Fruit fly (Drosophila melanogaster): ENCODE data around the gene CG10681.
A peak's percentile ranks its signal among the peaks of the same experiment; 100 is the strongest.

The CG10681 gene

dm6 chr3L:12482917-12483316 lies 18.4 kb upstream of the CG10681 start (continued):
- TF ChIP-seq Fer3 (tag; optimal IDR thresholded peaks at IDR 0.05) (peak; percentile 64), Dad (GFP tag; optimal IDR thresholded peaks at IDR 0.05) (peak; percentile 50), CG14667 (GFP tag; IDR thresholded peaks at IDR 0.05) (peak; percentile 56; the same call in 1 of the 2 replicates), Eip74EF (GFP tag; optimal IDR thresholded peaks at IDR 0.05) (peak in 1 of 2 experiments; percentile 63), amos (GFP tag; IDR thresholded peaks at IDR 0.05; ENCODE audit: partially characterized antibody) (no peak), nom (GFP tag; optimal IDR thresholded peaks at IDR 0.05) (no peak), CG16813 (GFP tag; IDR thresholded peaks at IDR 0.05; ENCODE audit: partially characterized antibody) (no peak), CG17612 (GFP tag; IDR thresholded peaks at IDR 0.05) (no peak; the same call in 1 of the 2 replicates), tll (GFP tag; optimal IDR thresholded peaks at IDR 0.05) (no peak), E2f1 (GFP tag; IDR thresholded peaks at IDR 0.05) (peak; percentile 67), jigr1 (GFP tag; IDR thresholded peaks at IDR 0.05) (0 out of 3 replicates have a peak, but pooled peaks have one; percentile 15), ERR (GFP tag; optimal IDR thresholded peaks at IDR 0.05) (no peak), pnt (GFP tag; optimal IDR thresholded peaks at IDR 0.05) (peak; percentile 32), ara (GFP tag; IDR thresholded peaks at IDR 0.05) (peak; percentile 41; the same call in 1 of the 2 replicates), Hey (tag; optimal IDR thresholded peaks at IDR 0.05) (no peak), z (GFP tag; IDR thresholded peaks at IDR 0.05) (no peak), sd (tag; optimal IDR thresholded peaks at IDR 0.05) (no peak), emc (GFP tag; optimal IDR thresholded peaks at IDR 0.05) (no peak), CG9817 (tag; optimal IDR thresholded peaks at IDR 0.05) (peak; percentile 43), H15 (GFP tag; IDR thresholded peaks at IDR 0.05) (peak; percentile 62; the same call in 1 of the 3 replicates), D (optimal IDR thresholded peaks at IDR 0.05) (no peak), D (GFP tag; optimal IDR thresholded peaks at IDR 0.05) (peak; percentile 84), sens (GFP tag) (peak; percentile 95), CG10209 (GFP tag; optimal IDR thresholded peaks at IDR 0.05) (peak; percentile 75), CG6689 (GFP tag; IDR thresholded peaks at IDR 0.05) (peak; percentile 77), cg (GFP tag; optimal IDR thresholded peaks at IDR 0.05) (no peak), lola (GFP tag; optimal IDR thresholded peaks at IDR 0.05) (peak in 1 of 3 experiments; percentile 54), Ptx1 (GFP tag; IDR thresholded peaks at IDR 0.05) (peak; percentile 79), ro (GFP tag; IDR thresholded peaks at IDR 0.05) (no peak; the same call in 1 of the 2 replicates), CkIIα-i1 (GFP tag; IDR thresholded peaks at IDR 0.05) (no peak), ems (GFP tag; optimal IDR thresholded peaks at IDR 0.05) (peak; percentile 65), Hand (GFP tag; optimal IDR thresholded peaks at IDR 0.05) (peak; percentile 5), CG13287 (GFP tag; IDR thresholded peaks at IDR 0.05; ENCODE audit: partially characterized antibody) (no peak), Dref (GFP tag; IDR thresholded peaks at IDR 0.05) (no peak), chif (GFP tag; optimal IDR thresholded peaks at IDR 0.05) (peak; percentile 47 to 65), Hr3 (GFP tag; optimal IDR thresholded peaks at IDR 0.05) (peak; percentile 76), Blimp-1 (GFP tag; optimal IDR thresholded peaks at IDR 0.05) (peak; percentile 69), CG7987 (GFP tag; optimal IDR thresholded peaks at IDR 0.05) (no peak), CG34422 (GFP tag; IDR thresholded peaks at IDR 0.05) (peak; percentile 64; the same call in 2 of the 3 replicates), oc (tag; optimal IDR thresholded peaks at IDR 0.05) (peak; percentile 37), luna (GFP tag; optimal IDR thresholded peaks at IDR 0.05) (no peak), Drgx (GFP tag; IDR thresholded peaks at IDR 0.05) (peak; percentile 89), Asciz (GFP tag; optimal IDR thresholded peaks at IDR 0.05) (peak; percentile 84), CHES-1-like (GFP tag; optimal IDR thresholded peaks at IDR 0.05) (no peak), CG17186 (GFP tag; optimal IDR thresholded peaks at IDR 0.05) (no peak), slbo (GFP tag; IDR thresholded peaks at IDR 0.05) (peak; percentile 68), CG10274 (GFP tag; optimal IDR thresholded peaks at IDR 0.05) (peak; percentile 28), H2.0 (GFP tag; IDR thresholded peaks at IDR 0.05) (peak; percentile 38; the same call in 1 of the 2 replicates), D19A (tag; optimal IDR thresholded peaks at IDR 0.05) (peak; percentile 77), zen (tag; optimal IDR thresholded peaks at IDR 0.05) (peak; percentile 13)
